Worm (Caenorhabditis elegans) whole organism, L1 larva: Measurements from ENCODE around the gene srg-6.

ENCODE experiments used
- C34B4.2 ChIP-seq: sonication (generic microtip); optimal IDR thresholded peaks from 2 replicates; lab custom pipeline; 2017; ENCODE audit warnings: mild to moderate bottlenecking, missing genetic modification characterization, missing compliant biosample characterization
- Y116A8C.19 ChIP-seq: sonication (generic microtip); optimal IDR thresholded peaks from 2 replicates; lab custom pipeline; 2016; ENCODE audit warnings: missing compliant biosample characterization, missing genetic modification characterization, borderline replicate concordance
- aha-1 ChIP-seq: fragments of 150-350 bp; optimal IDR thresholded peaks from 2 replicates; lab custom pipeline; 2014; ENCODE audit warnings: missing biosample characterization, missing genetic modification characterization
- aly-2 ChIP-seq: fragments of 150-350 bp; optimal IDR thresholded peaks from 2 replicates; lab custom pipeline; 2014; ENCODE audit warnings: missing biosample characterization, missing genetic modification characterization
- ama-1 ChIP-seq: fragments of 150-350 bp; optimal IDR thresholded peaks from 2 replicates; lab custom pipeline; 2014
- blmp-1 ChIP-seq: fragments of 150-350 bp; optimal IDR thresholded peaks from 2 replicates; lab custom pipeline; 2014; ENCODE audit warnings: missing biosample characterization, missing genetic modification characterization
- ceh-63 ChIP-seq: fragments of 200-800 bp; sonication (Bioruptor generic); optimal IDR thresholded peaks from 2 replicates; lab custom pipeline; 2018; ENCODE audit warnings: mild to moderate bottlenecking, missing genetic modification characterization, missing compliant biosample characterization
- ceh-8 ChIP-seq: fragments of 200-800 bp; sonication (Bioruptor generic); optimal IDR thresholded peaks from 2 replicates; lab custom pipeline; 2018; ENCODE audit warnings: mild to moderate bottlenecking, missing genetic modification characterization, moderate library complexity, missing compliant biosample characterization
- ceh-88 ChIP-seq: fragments of 200-800 bp; sonication (Bioruptor generic); IDR thresholded peaks from 2 replicates; pipeline ENCODE4 v1.3.6; 2022; ENCODE audit warnings: missing genetic modification characterization, missing compliant biosample characterization
- ces-1 ChIP-seq: fragments of 150-350 bp; optimal IDR thresholded peaks from 2 replicates; lab custom pipeline; 2014; ENCODE audit warnings: missing biosample characterization, missing genetic modification reagents, missing genetic modification characterization
- dsc-1 ChIP-seq: sonication (generic microtip); optimal IDR thresholded peaks from 2 replicates; lab custom pipeline; 2016; ENCODE audit warnings: mild to moderate bottlenecking, missing genetic modification characterization, missing compliant biosample characterization
- efl-1 ChIP-seq, 4 experiments: fragments of 150-350 bp; optimal IDR thresholded peaks in 3 of 4; peaks in 1 of 4; 1 replicate in 1 of 4; 2 replicates in 3 of 4; lab custom pipeline; 2014; ENCODE audit warnings: missing biosample characterization in 2 of 4, missing genetic modification characterization in 2 of 4, missing genetic modification reagents in 2 of 4
- egl-13 ChIP-seq: sonication (generic microtip); optimal IDR thresholded peaks from 2 replicates; lab custom pipeline; 2016; ENCODE audit warnings: missing genotype, missing genetic modification reagents, missing genetic modification characterization, missing compliant biosample characterization
- egl-27 ChIP-seq, 2 experiments: fragments of 150-350 bp in 1 of 2; sonication (generic microtip); optimal IDR thresholded peaks; 3 replicates each; lab custom pipeline; 2017 to 2018; ENCODE audit warnings: missing biosample characterization in 2 of 2, missing genetic modification characterization in 2 of 2, missing genetic modification reagents in 2 of 2
- elt-3 ChIP-seq, 6 experiments: fragments of 150-350 bp in 1 of 6; sonication (generic microtip); optimal IDR thresholded peaks; 2 replicates each; lab custom pipeline; 2017 to 2018; ENCODE audit warnings: missing biosample characterization in 6 of 6, missing genetic modification characterization in 6 of 6, inconsistent platforms in 1 of 6
- ets-5 ChIP-seq: fragments of 200-800 bp; sonication (Bioruptor generic); IDR thresholded peaks from 2 replicates; pipeline ENCODE4 v1.3.6; 2022; ENCODE audit warnings: missing genetic modification characterization, missing compliant biosample characterization
- fkh-8 ChIP-seq: sonication (generic microtip); optimal IDR thresholded peaks from 2 replicates; lab custom pipeline; 2016; ENCODE audit warnings: mild to moderate bottlenecking, missing genetic modification characterization, missing compliant biosample characterization
- fos-1 ChIP-seq: fragments of 150-350 bp; optimal IDR thresholded peaks from 2 replicates; lab custom pipeline; 2014; ENCODE audit warnings: missing biosample characterization, missing genetic modification characterization
- grh-1 ChIP-seq: fragments of 200-800 bp; sonication (Bioruptor generic); IDR thresholded peaks from 2 replicates; pipeline ENCODE4 v1.3.6; 2022; ENCODE audit warnings: missing genetic modification reagents, missing genetic modification characterization, missing compliant biosample characterization
- hlh-4 ChIP-seq: sonication (generic microtip); optimal IDR thresholded peaks from 2 replicates; lab custom pipeline; 2016; ENCODE audit warnings: mild to moderate bottlenecking, missing genetic modification characterization, missing compliant biosample characterization
- irx-1 ChIP-seq: sonication (generic microtip); optimal IDR thresholded peaks from 2 replicates; lab custom pipeline; 2016; ENCODE audit warnings: missing genetic modification characterization, missing compliant biosample characterization
- jun-1 ChIP-seq: fragments of 150-350 bp; optimal IDR thresholded peaks from 2 replicates; lab custom pipeline; 2014; ENCODE audit warnings: missing biosample characterization, missing genetic modification reagents, missing genetic modification characterization
- lin-35 ChIP-seq, 2 experiments: fragments of 150-350 bp; optimal IDR thresholded peaks; 2 replicates each; lab custom pipeline; 2014; ENCODE audit warnings: missing biosample characterization in 2 of 2, missing genetic modification characterization in 2 of 2, missing genetic modification reagents in 2 of 2
- lir-3 ChIP-seq: sonication (generic microtip); optimal IDR thresholded peaks from 2 replicates; lab custom pipeline; 2016; ENCODE audit warnings: mild to moderate bottlenecking, missing genetic modification characterization, moderate library complexity, missing compliant biosample characterization; ENCODE audit not compliant: poor library complexity
- mef-2 ChIP-seq: fragments of 150-350 bp; optimal IDR thresholded peaks from 2 replicates; lab custom pipeline; 2014; ENCODE audit warnings: missing biosample characterization, missing genetic modification characterization
- mep-1 ChIP-seq: fragments of 150-350 bp; optimal IDR thresholded peaks from 2 replicates; lab custom pipeline; 2014; ENCODE audit warnings: missing biosample characterization, missing genetic modification characterization
- nhr-11 ChIP-seq: fragments of 150-350 bp; optimal IDR thresholded peaks from 2 replicates; lab custom pipeline; 2014; ENCODE audit warnings: missing biosample characterization, missing genetic modification characterization
- nhr-20 ChIP-seq: sonication (generic microtip); optimal IDR thresholded peaks from 2 replicates; lab custom pipeline; 2016; ENCODE audit warnings: mild to moderate bottlenecking, missing genetic modification characterization, missing compliant biosample characterization
- nhr-28 ChIP-seq: fragments of 150-350 bp; optimal IDR thresholded peaks from 2 replicates; lab custom pipeline; 2014; ENCODE audit warnings: missing biosample characterization, missing genetic modification characterization
- nhr-47 ChIP-seq: sonication (generic microtip); optimal IDR thresholded peaks from 2 replicates; lab custom pipeline; 2016; ENCODE audit warnings: mild to moderate bottlenecking, missing genetic modification characterization, moderate library complexity, missing compliant biosample characterization
- nhr-71 ChIP-seq: sonication (generic microtip); optimal IDR thresholded peaks from 2 replicates; lab custom pipeline; 2016; ENCODE audit warnings: mild to moderate bottlenecking, missing genetic modification characterization, moderate library complexity, missing compliant biosample characterization
- nhr-77 ChIP-seq: fragments of 150-350 bp; optimal IDR thresholded peaks from 2 replicates; lab custom pipeline; 2014; ENCODE audit warnings: missing biosample characterization, missing genetic modification characterization
- nhr-84 ChIP-seq: sonication (generic microtip); optimal IDR thresholded peaks from 2 replicates; lab custom pipeline; 2017; ENCODE audit warnings: missing biosample characterization, missing genetic modification characterization
- nhr-85 ChIP-seq: sonication (generic microtip); peaks from one replicate; lab custom pipeline; 2016; ENCODE audit warnings: missing genetic modification characterization, inconsistent platforms, missing compliant biosample characterization
- nhr-90 ChIP-seq: sonication (generic microtip); optimal IDR thresholded peaks from 2 replicates; lab custom pipeline; 2016; ENCODE audit warnings: mild to moderate bottlenecking, missing genetic modification characterization, missing compliant biosample characterization; ENCODE audit not compliant: poor library complexity
- pag-3 ChIP-seq: sonication (generic microtip); optimal IDR thresholded peaks from 2 replicates; lab custom pipeline; 2017; ENCODE audit warnings: missing genetic modification characterization, mild to moderate bottlenecking, missing compliant biosample characterization, antibody characterized with exemption, borderline replicate concordance; ENCODE audit not compliant: insufficient read depth
- pax-3 ChIP-seq: fragments of 200-800 bp; sonication (Bioruptor generic); optimal IDR thresholded peaks from 2 replicates; lab custom pipeline; 2018; ENCODE audit warnings: mild to moderate bottlenecking, missing genetic modification characterization, moderate library complexity, missing compliant biosample characterization
- pqm-1 ChIP-seq: sonication (generic microtip); optimal IDR thresholded peaks from 3 replicates; lab custom pipeline; 2017; ENCODE audit warnings: missing biosample characterization, missing genetic modification characterization
- rnt-1 ChIP-seq: sonication (generic microtip); optimal IDR thresholded peaks from 2 replicates; lab custom pipeline; 2016; ENCODE audit warnings: mild to moderate bottlenecking, missing genetic modification characterization, moderate library complexity, missing compliant biosample characterization
- skn-1 ChIP-seq: fragments of 150-350 bp; optimal IDR thresholded peaks from 2 replicates; lab custom pipeline; 2014; ENCODE audit warnings: missing biosample characterization, missing genetic modification characterization
- sox-4 ChIP-seq: sonication (generic microtip); optimal IDR thresholded peaks from 2 replicates; lab custom pipeline; 2016; ENCODE audit warnings: missing genetic modification characterization, missing compliant biosample characterization
- sptf-1 ChIP-seq: fragments of 150-350 bp; optimal IDR thresholded peaks from 2 replicates; lab custom pipeline; 2014; ENCODE audit warnings: missing biosample characterization, missing genetic modification characterization
- sup-37 ChIP-seq: fragments of 200-800 bp; sonication (Bioruptor generic); optimal IDR thresholded peaks from 2 replicates; lab custom pipeline; 2018; ENCODE audit warnings: mild to moderate bottlenecking, missing genetic modification characterization, missing compliant biosample characterization
- swsn-7 ChIP-seq: sonication (generic microtip); optimal IDR thresholded peaks from 2 replicates; lab custom pipeline; 2016; ENCODE audit warnings: missing genetic modification characterization, missing compliant biosample characterization
- tbx-2 ChIP-seq: sonication (generic microtip); optimal IDR thresholded peaks from 2 replicates; lab custom pipeline; 2016; ENCODE audit warnings: missing genetic modification characterization, missing compliant biosample characterization
- tlp-1 ChIP-seq: fragments of 150-350 bp; optimal IDR thresholded peaks from 2 replicates; lab custom pipeline; 2014; ENCODE audit warnings: missing biosample characterization, missing genetic modification characterization
- unc-130 ChIP-seq: fragments of 150-350 bp; optimal IDR thresholded peaks from 2 replicates; lab custom pipeline; 2017; ENCODE audit warnings: missing biosample characterization, missing genetic modification characterization, inconsistent platforms
- unc-86 ChIP-seq: sonication (generic microtip); optimal IDR thresholded peaks from 2 replicates; lab custom pipeline; 2016; ENCODE audit warnings: missing genetic modification characterization, missing compliant biosample characterization
- unc-98 ChIP-seq: fragments of 200-800 bp; sonication (Bioruptor generic); IDR thresholded peaks from 2 replicates; pipeline ENCODE4 v1.3.6; 2022; ENCODE audit warnings: missing genetic modification characterization, missing compliant biosample characterization
- xbp-1 ChIP-seq: sonication (generic microtip); optimal IDR thresholded peaks from 2 replicates; lab custom pipeline; 2016; ENCODE audit warnings: missing genetic modification characterization, missing compliant biosample characterization
- zip-4 ChIP-seq: fragments of 200-800 bp; sonication (Bioruptor generic); optimal IDR thresholded peaks from 2 replicates; lab custom pipeline; 2018; ENCODE audit warnings: mild to moderate bottlenecking, missing genetic modification characterization, moderate library complexity, missing compliant biosample characterization
- ztf-11 ChIP-seq, 2 experiments: sonication (generic microtip); optimal IDR thresholded peaks; 2 replicates each; lab custom pipeline; 2016 to 2017; ENCODE audit warnings: missing genetic modification characterization in 2 of 2, missing biosample characterization in 1 of 2, missing compliant biosample characterization in 1 of 2
- ztf-4 ChIP-seq: fragments of 150-350 bp; optimal IDR thresholded peaks from 2 replicates; lab custom pipeline; 2014; ENCODE audit warnings: missing biosample characterization, missing genetic modification characterization

The srg-6 gene

ce11 chrIII:6278301-6278827 lies 12.6 kb upstream of the srg-6 start, which contains the start of gene C18F10.7:
TSS of gene C18F10.7 (minus strand) at chrIII:6278351.
- TF ChIP-seq C34B4.2 (tag; lab: Kevin White, UChicago) (no peak), hlh-4 (tag; lab: Kevin White, UChicago) (no peak), unc-98 (GFP tag; lab: Robert Waterston, UW) (no peak), nhr-84 (tag; lab: Kevin White, UChicago) (no peak), unc-86 (peak; percentile 65), swsn-7 (tag; lab: Kevin White, UChicago) (peak; percentile 86), pag-3 (no peak), nhr-20 (tag; lab: Kevin White, UChicago) (peak; percentile 71), mep-1 (peak; percentile 50), elt-3 (tag; optimal IDR thresholded peaks at IDR 0.05; lab: Kevin White, UChicago) (no peak), zip-4 (no peak), nhr-11 (tag; lab: Kevin White, UChicago) (peak; percentile 7), ces-1 (GFP tag; lab: Kevin White, UChicago) (no peak), xbp-1 (peak; percentile 70), unc-130 (tag; lab: Kevin White, UChicago) (no peak), ztf-11 (tag; optimal IDR thresholded peaks at IDR 0.05; lab: Kevin White, UChicago) (no peak), ceh-88 (GFP tag; lab: Robert Waterston, UW) (no peak; the same call in 1 of the 2 replicates), efl-1 (optimal IDR thresholded peaks at IDR 0.05; lab: Kevin White, UChicago) (peak; percentile 79 to 85), efl-1 (GFP tag; optimal IDR thresholded peaks at IDR 0.05 in 1 of 2; lab: Kevin White, UChicago) (peak; percentile 60 to 95), ztf-4 (tag; lab: Kevin White, UChicago) (peak; percentile 43), ama-1 (lab: Kevin White, UChicago) (no peak), dsc-1 (tag; lab: Kevin White, UChicago) (peak; percentile 66), nhr-77 (tag; lab: Kevin White, UChicago) (peak; percentile 11), fkh-8 (tag; lab: Kevin White, UChicago) (peak; percentile 52), lir-3 (tag; lab: Kevin White, UChicago) (peak; percentile 37), jun-1 (peak; percentile 36), grh-1 (GFP tag; lab: Robert Waterston, UW) (0 out of 2 replicates have a peak, but pooled peaks have one; percentile 8), irx-1 (peak; percentile 52), mef-2 (tag; lab: Kevin White, UChicago) (peak; percentile 61), Y116A8C.19 (tag; lab: Kevin White, UChicago) (no peak), aly-2 (peak; percentile 24), aha-1 (no peak), blmp-1 (tag; lab: Kevin White, UChicago) (peak; percentile 49), sptf-1 (tag; lab: Kevin White, UChicago) (no peak), lin-35 (GFP tag; optimal IDR thresholded peaks at IDR 0.05; lab: Kevin White, UChicago) (peak; percentile 55 to 63), nhr-47 (tag; lab: Kevin White, UChicago) (peak; percentile 73), nhr-90 (tag; lab: Kevin White, UChicago) (peak; percentile 59), fos-1 (tag; lab: Kevin White, UChicago) (peak; percentile 73), sox-4 (tag; lab: Kevin White, UChicago) (no peak), ceh-63 (no peak), tbx-2 (tag; lab: Kevin White, UChicago) (peak; percentile 76), nhr-85 (tag; lab: Kevin White, UChicago) (peak; percentile 70), egl-13 (tag; lab: Kevin White, UChicago) (peak; percentile 71), egl-27 (tag; optimal IDR thresholded peaks at IDR 0.05; lab: Kevin White, UChicago) (no peak), nhr-71 (tag; lab: Kevin White, UChicago) (peak; percentile 89), pax-3 (tag; lab: Kevin White, UChicago) (no peak), ceh-8 (GFP tag; lab: Kevin White, UChicago) (no peak), rnt-1 (tag; lab: Kevin White, UChicago) (peak; percentile 79), ets-5 (no peak), sup-37 (GFP tag; lab: Kevin White, UChicago) (peak; percentile 3), tlp-1 (tag; lab: Kevin White, UChicago) (no peak), nhr-28 (tag; lab: Kevin White, UChicago) (no peak), pqm-1 (tag; lab: Kevin White, UChicago) (no peak), skn-1 (no peak)
